Fruit fly (Drosophila melanogaster) whole organism, pupa: ENCODE measurements around the gene CG9498.

Experiments used
- CG10348 ChIP-seq: fragments of 200-800 bp; sonication (Bioruptor generic); IDR thresholded peaks from 2 replicates; pipeline ENCODE4 v1.3.6; 2022; ENCODE audit warnings: missing biosample characterization, missing genetic modification characterization
- CG12605 ChIP-seq: fragments of 200-800 bp; sonication (Bioruptor generic); IDR thresholded peaks from 2 replicates; pipeline ENCODE4 v1.3.6; 2022; ENCODE audit warnings: missing biosample characterization, missing genetic modification characterization
- CG13204 ChIP-seq: fragments of 200-800 bp; sonication (Bioruptor generic); optimal IDR thresholded peaks from 2 replicates; lab custom pipeline; 2018; ENCODE audit warnings: missing biosample characterization, mild to moderate bottlenecking, missing genetic modification characterization, moderate library complexity
- CG14655 ChIP-seq: fragments of 200-800 bp; sonication (Bioruptor generic); optimal IDR thresholded peaks from 3 replicates; lab custom pipeline; 2017; ENCODE audit warnings: mild to moderate bottlenecking, missing biosample characterization, missing genetic modification reagents, missing genetic modification characterization
- CG15710 ChIP-seq: fragments of 200-800 bp; sonication (Bioruptor generic); optimal IDR thresholded peaks from 2 replicates; lab custom pipeline; 2018; ENCODE audit warnings: missing biosample characterization, mild to moderate bottlenecking, missing genetic modification characterization, moderate library complexity
- CG17806 ChIP-seq: fragments of 200-800 bp; sonication (Bioruptor generic); optimal IDR thresholded peaks from 2 replicates; lab custom pipeline; 2018; ENCODE audit warnings: missing biosample characterization, mild to moderate bottlenecking, missing genetic modification characterization, moderate library complexity
- CG32121 ChIP-seq: fragments of 200-800 bp; sonication (Bioruptor generic); IDR thresholded peaks from 2 replicates; pipeline ENCODE4 v1.3.6; 2022; ENCODE audit warnings: missing biosample characterization, missing genetic modification characterization
- CG34367 ChIP-seq: fragments of 200-800 bp; sonication (Bioruptor generic); optimal IDR thresholded peaks from 2 replicates; lab custom pipeline; 2018; ENCODE audit warnings: missing biosample characterization, mild to moderate bottlenecking, missing genetic modification characterization
- CG4496 ChIP-seq: fragments of 200-800 bp; sonication (Bioruptor generic); IDR thresholded peaks from 3 replicates; pipeline ENCODE4 v1.3.6; 2022; ENCODE audit warnings: missing biosample characterization, missing genetic modification characterization
- CG8159 ChIP-seq: fragments of 200-800 bp; sonication (Bioruptor generic); optimal IDR thresholded peaks from 3 replicates; lab custom pipeline; 2018; ENCODE audit warnings: missing biosample characterization, mild to moderate bottlenecking, missing genetic modification characterization, moderate library complexity
- CG8301 ChIP-seq: fragments of 200-800 bp; sonication (Bioruptor generic); optimal IDR thresholded peaks from 2 replicates; lab custom pipeline; 2018; ENCODE audit warnings: missing biosample characterization, mild to moderate bottlenecking, missing genetic modification characterization
- CG9948 ChIP-seq: fragments of 200-800 bp; sonication (Bioruptor generic); optimal IDR thresholded peaks from 2 replicates; lab custom pipeline; 2018; ENCODE audit warnings: missing biosample characterization, mild to moderate bottlenecking, missing genetic modification characterization, moderate library complexity
- D1 ChIP-seq: fragments of 200-800 bp; sonication (Bioruptor generic); optimal IDR thresholded peaks from 2 replicates; lab custom pipeline; 2018; ENCODE audit warnings: missing biosample characterization, mild to moderate bottlenecking, missing genetic modification characterization, moderate library complexity
- EcR ChIP-seq: fragments of 200-800 bp; sonication (Bioruptor generic); optimal IDR thresholded peaks from 3 replicates; lab custom pipeline; 2019; ENCODE audit warnings: missing biosample characterization, missing genetic modification characterization, mild to moderate bottlenecking, moderate library complexity, missing genetic modification reagents
- Ets98B ChIP-seq: fragments of 200-800 bp; sonication (Bioruptor generic); IDR thresholded peaks from 2 replicates; pipeline ENCODE4 v1.3.6; 2022; ENCODE audit warnings: missing biosample characterization, missing genetic modification characterization
- Pif1A ChIP-seq: fragments of 200-800 bp; sonication (Bioruptor generic); optimal IDR thresholded peaks from 3 replicates; lab custom pipeline; 2016; ENCODE audit warnings: missing biosample characterization, missing genetic modification characterization
- Pif1B ChIP-seq: fragments of 200-800 bp; sonication (Bioruptor generic); optimal IDR thresholded peaks from 3 replicates; lab custom pipeline; 2016; ENCODE audit warnings: missing biosample characterization, missing genetic modification characterization
- Snoo ChIP-seq: fragments of 200-800 bp; sonication (Bioruptor generic); optimal IDR thresholded peaks from 3 replicates; lab custom pipeline; 2017; ENCODE audit warnings: missing biosample characterization, mild to moderate bottlenecking, missing genetic modification characterization, inconsistent platforms
- fd96Ca ChIP-seq: fragments of 200-800 bp; sonication (Bioruptor generic); IDR thresholded peaks from 3 replicates; pipeline ENCODE4 v1.3.6; 2022; ENCODE audit warnings: missing biosample characterization, missing genetic modification characterization
- gl ChIP-seq: fragments of 200-800 bp; sonication (Bioruptor generic); optimal IDR thresholded peaks from 2 replicates; lab custom pipeline; 2018; ENCODE audit warnings: missing biosample characterization, mild to moderate bottlenecking, missing genetic modification characterization
- rn ChIP-seq: fragments of 200-800 bp; sonication (Bioruptor generic); IDR thresholded peaks from 2 replicates; pipeline ENCODE4 v1.3.6; 2022; ENCODE audit warnings: missing biosample characterization, missing genetic modification characterization

The CG9498 gene

DNA sequence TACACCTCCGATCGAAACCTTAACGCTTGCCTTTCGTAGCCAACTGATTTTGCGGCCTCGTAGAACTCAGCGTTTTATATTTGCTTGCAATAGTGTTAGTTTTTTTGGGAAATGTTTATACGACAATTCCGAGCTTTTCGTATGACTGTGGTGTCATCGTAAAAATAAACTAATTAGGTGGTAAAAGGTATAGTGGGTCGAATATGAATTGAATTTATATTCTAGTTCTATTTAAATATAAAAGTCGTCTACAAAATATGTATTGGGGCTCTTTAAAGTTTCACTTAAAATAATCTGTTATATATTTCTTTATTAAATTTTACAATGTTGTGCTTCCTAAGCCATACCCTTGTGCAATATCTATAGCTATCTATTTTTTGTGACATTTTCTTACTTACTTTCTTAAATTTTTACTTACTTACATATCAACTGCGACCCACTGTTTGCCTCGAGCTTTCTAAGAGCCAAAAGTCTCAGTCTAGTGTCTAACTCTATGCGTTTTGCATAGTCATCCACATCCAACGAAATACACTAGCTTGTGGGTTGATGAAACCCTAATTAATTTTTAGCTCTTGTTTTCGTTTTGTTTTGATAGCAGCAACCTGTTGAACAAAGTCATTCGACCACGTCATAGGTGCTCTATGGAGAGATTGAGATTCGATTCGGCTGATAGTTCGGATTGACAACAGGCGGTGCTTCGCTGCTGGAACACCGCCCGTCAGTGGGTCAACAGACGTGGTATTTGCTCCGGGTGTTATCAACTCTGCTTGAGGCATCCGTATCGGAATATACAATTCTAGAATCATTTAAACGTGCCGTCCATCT is at the start of gene CG9498:
TSS of gene CG9498 (minus strand) at position 51 of the 825 bp plus-strand sequence.
- TF ChIP-seq Snoo (tag; lab: Kevin White, UChicago), result no peak
- TF ChIP-seq CG8159 (tag; lab: Kevin White, UChicago), result no peak
- no peak for TF ChIP-seq CG15710
- no peak for TF ChIP-seq CG17806 (tag; lab: Kevin White, UChicago)
- no peak for TF ChIP-seq EcR (GFP tag; lab: Kevin White, UChicago)
- no peak for TF ChIP-seq CG14655 (GFP tag; lab: Kevin White, UChicago)
- TF ChIP-seq gl (tag; lab: Kevin White, UChicago), result no peak
- no peak for TF ChIP-seq CG13204 (GFP tag; lab: Kevin White, UChicago)
- no peak for TF ChIP-seq Pif1A (GFP tag; lab: Kevin White, UChicago)
- TF ChIP-seq CG8301 (tag; lab: Kevin White, UChicago), result no peak
- no peak for TF ChIP-seq Pif1B (GFP tag; lab: Kevin White, UChicago)
- no peak for TF ChIP-seq CG34367 (tag; lab: Kevin White, UChicago)
- TF ChIP-seq Ets98B (GFP tag; lab: Robert Waterston, UW), result no peak
- TF ChIP-seq fd96Ca (GFP tag; lab: Robert Waterston, UW), result no peak

DNA sequence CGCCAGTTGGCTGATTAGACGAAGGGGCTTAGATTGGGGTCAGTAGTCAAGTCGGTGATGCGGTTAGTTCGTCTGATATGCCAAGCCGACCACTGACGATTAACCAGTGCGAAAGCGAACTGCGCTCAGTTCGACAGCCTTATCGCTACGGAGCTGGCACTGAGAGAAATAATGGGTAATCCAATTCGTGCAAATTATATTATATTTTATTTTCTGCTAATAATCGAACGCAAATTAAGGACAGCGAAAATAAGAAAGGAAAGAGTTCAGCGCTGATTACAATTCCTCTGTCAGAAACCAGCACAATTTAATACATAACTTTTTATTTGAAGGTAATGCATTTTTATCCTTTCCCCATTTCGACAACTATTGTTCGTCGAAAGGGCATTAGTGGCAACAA is 46.3 kb upstream of the CG9498 start, which contains the start of gene CG42369:
TSS of gene CG42369 (minus strand) at position 101 of the 400 bp plus-strand sequence.
- TF ChIP-seq CG34367 (tag; lab: Kevin White, UChicago), result no peak
- TF ChIP-seq CG17806 (tag; lab: Kevin White, UChicago), result no peak
- TF ChIP-seq fd96Ca (GFP tag; lab: Robert Waterston, UW), result no peak
- TF ChIP-seq CG10348 (GFP tag; lab: Robert Waterston, UW), result no peak
- no peak for TF ChIP-seq rn (GFP tag; lab: Robert Waterston, UW)
- TF ChIP-seq CG8159 (tag; lab: Kevin White, UChicago), result no peak
- no peak for TF ChIP-seq Snoo (tag; lab: Kevin White, UChicago)
- no peak for TF ChIP-seq CG9948 (tag; lab: Kevin White, UChicago)
- no peak for TF ChIP-seq gl (tag; lab: Kevin White, UChicago)
- no peak for TF ChIP-seq CG4496 (GFP tag; lab: Robert Waterston, UW)

dm6 chr2L:6391469-6391868 is 40.6 kb upstream of the CG9498 start:
- TF ChIP-seq fd96Ca (GFP tag; lab: Robert Waterston, UW) (no peak), CG12605 (GFP tag; lab: Robert Waterston, UW) (no peak), CG4496 (GFP tag; lab: Robert Waterston, UW) (no peak), CG8159 (tag; lab: Kevin White, UChicago) (no peak), Pif1A (GFP tag; lab: Kevin White, UChicago) (no peak), CG13204 (GFP tag; lab: Kevin White, UChicago) (no peak), CG14655 (GFP tag; lab: Kevin White, UChicago) (no peak), CG34367 (tag; lab: Kevin White, UChicago) (no peak), CG15710 (no peak)

DNA sequence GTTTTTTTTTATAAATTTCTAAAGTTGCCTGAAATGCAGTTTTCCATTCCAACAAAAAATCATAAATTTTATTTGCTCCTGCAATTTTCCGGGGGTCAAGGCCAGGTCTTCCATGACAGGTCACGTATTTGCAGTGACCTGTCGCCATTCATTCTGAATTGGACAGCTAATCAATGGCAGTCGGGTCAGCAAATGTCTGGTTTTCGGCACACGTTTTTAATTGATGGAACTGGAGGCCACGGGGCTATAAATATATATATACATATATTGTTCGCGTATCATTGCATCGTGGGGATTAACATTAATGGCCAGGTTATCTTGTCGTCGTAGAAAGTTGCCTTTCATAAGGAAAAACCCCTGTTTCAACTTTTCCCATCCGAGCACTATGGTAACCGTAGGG is 36.2 kb upstream of the CG9498 start:
- TF ChIP-seq CG8159 (tag; lab: Kevin White, UChicago) (no peak), CG32121 (GFP tag; lab: Robert Waterston, UW) (no peak), fd96Ca (GFP tag; lab: Robert Waterston, UW) (no peak), Pif1A (GFP tag; lab: Kevin White, UChicago) (no peak), CG4496 (GFP tag; lab: Robert Waterston, UW) (no peak), Pif1B (GFP tag; lab: Kevin White, UChicago) (no peak), EcR (GFP tag; lab: Kevin White, UChicago) (no peak), rn (GFP tag; lab: Robert Waterston, UW) (no peak), CG14655 (GFP tag; lab: Kevin White, UChicago) (no peak), CG10348 (GFP tag; lab: Robert Waterston, UW) (no peak), Snoo (tag; lab: Kevin White, UChicago) (no peak), CG15710 (no peak), CG8301 (tag; lab: Kevin White, UChicago) (no peak), CG9948 (tag; lab: Kevin White, UChicago) (no peak), CG13204 (GFP tag; lab: Kevin White, UChicago) (no peak), gl (tag; lab: Kevin White, UChicago) (no peak), CG12605 (GFP tag; lab: Robert Waterston, UW) (no peak), D1 (tag; lab: Kevin White, UChicago) (no peak)

- TF ChIP-seq Ets98B (GFP tag; lab: Robert Waterston, UW) (no peak), Snoo (tag; lab: Kevin White, UChicago) (no peak), rn (GFP tag; lab: Robert Waterston, UW) (no peak), CG15710 (no peak), CG13204 (GFP tag; lab: Kevin White, UChicago) (no peak), gl (tag; lab: Kevin White, UChicago) (no peak), Pif1A (GFP tag; lab: Kevin White, UChicago) (no peak), EcR (GFP tag; lab: Kevin White, UChicago) (peak; percentile 56)
These were observed 34.6 kb upstream of the CG9498 start, which contains the start of gene Nepl6 for dm6 chr2L:6385409-6385808. Gene Nepl6, minus strand, starts transcription at chr2L:6385512.
